Worm (Caenorhabditis elegans) whole organism, late embryonic: ENCODE results near the gene spat-1.

Experiments used
- K09A11.1 ChIP-seq: sonication (generic microtip); optimal IDR thresholded peaks from 2 replicates; lab custom pipeline; 2017; ENCODE audit warnings: antibody characterized with exemption, mild to moderate bottlenecking, missing genetic modification characterization, missing compliant biosample characterization; ENCODE audit not compliant: insufficient read depth
- ceh-18 ChIP-seq: sonication (generic microtip); optimal IDR thresholded peaks from 2 replicates; lab custom pipeline; 2016; ENCODE audit warnings: missing genetic modification characterization, missing compliant biosample characterization
- ceh-2 ChIP-seq: sonication (generic microtip); optimal IDR thresholded peaks from 2 replicates; lab custom pipeline; 2016; ENCODE audit warnings: missing genotype, missing genetic modification characterization, missing compliant biosample characterization
- elt-2 ChIP-seq: sonication (generic microtip); optimal IDR thresholded peaks from 2 replicates; lab custom pipeline; 2016; ENCODE audit warnings: missing genetic modification reagents, missing genetic modification characterization, missing compliant biosample characterization
- fkh-10 ChIP-seq: fragments of 150-350 bp; optimal IDR thresholded peaks from 2 replicates; lab custom pipeline; 2014; ENCODE audit warnings: missing biosample characterization, missing genetic modification reagents, missing genetic modification characterization
- hlh-13 ChIP-seq: fragments of 200-800 bp; sonication (Bioruptor generic); optimal IDR thresholded peaks from 2 replicates; lab custom pipeline; 2018; ENCODE audit warnings: mild to moderate bottlenecking, missing genetic modification characterization, missing compliant biosample characterization
- hlh-15 ChIP-seq: sonication (generic microtip); optimal IDR thresholded peaks from 2 replicates; lab custom pipeline; 2016; ENCODE audit warnings: missing genetic modification characterization, missing compliant biosample characterization
- hlh-30 ChIP-seq: sonication (generic microtip); optimal IDR thresholded peaks from 2 replicates; lab custom pipeline; 2017; ENCODE audit warnings: antibody characterized with exemption, missing genetic modification characterization, missing compliant biosample characterization; ENCODE audit not compliant: insufficient read depth
- hlh-8 ChIP-seq: sonication (generic microtip); optimal IDR thresholded peaks from 2 replicates; lab custom pipeline; 2016; ENCODE audit warnings: missing genotype, missing genetic modification characterization, missing compliant biosample characterization
- lim-6 ChIP-seq: sonication (generic microtip); optimal IDR thresholded peaks from 2 replicates; lab custom pipeline; 2016; ENCODE audit warnings: missing genetic modification characterization, missing compliant biosample characterization
- madf-2 ChIP-seq: sonication (generic microtip); optimal IDR thresholded peaks from 2 replicates; lab custom pipeline; 2017; ENCODE audit warnings: missing genetic modification characterization, missing compliant biosample characterization
- npax-4 ChIP-seq: sonication (generic microtip); optimal IDR thresholded peaks from 2 replicates; lab custom pipeline; 2016; ENCODE audit warnings: missing genetic modification characterization, missing compliant biosample characterization
- pat-9 ChIP-seq: fragments of 200-800 bp; sonication (Bioruptor generic); optimal IDR thresholded peaks from 2 replicates; lab custom pipeline; 2018; ENCODE audit warnings: mild to moderate bottlenecking, missing genetic modification characterization, moderate library complexity, missing compliant biosample characterization
- pax-1 ChIP-seq: fragments of 150-350 bp; optimal IDR thresholded peaks from 2 replicates; lab custom pipeline; 2014; ENCODE audit warnings: missing biosample characterization, missing genetic modification characterization
- sox-4 ChIP-seq: sonication (generic microtip); optimal IDR thresholded peaks from 2 replicates; lab custom pipeline; 2017; ENCODE audit warnings: mild to moderate bottlenecking, missing genetic modification characterization, inconsistent platforms, missing compliant biosample characterization
- unc-3 ChIP-seq, 2 experiments: fragments of 200-800 bp in 1 of 2; sonication (Bioruptor generic) in 1 of 2; sonication (generic microtip) in 1 of 2; conservative IDR thresholded peaks in 1 of 2; optimal IDR thresholded peaks in 1 of 2; 2 replicates each; pipeline versions ENCODE4 v1.3.6 to Lab custom; 2016 to 2022; ENCODE audit warnings: missing compliant biosample characterization in 2 of 2, missing genetic modification characterization in 2 of 2, missing genetic modification reagents in 1 of 2
- unc-42 ChIP-seq: sonication (generic microtip); optimal IDR thresholded peaks from 2 replicates; lab custom pipeline; 2016; ENCODE audit warnings: missing genotype, missing genetic modification characterization, missing compliant biosample characterization
- unc-86 ChIP-seq: sonication (generic microtip); optimal IDR thresholded peaks from 2 replicates; lab custom pipeline; 2016; ENCODE audit warnings: missing genetic modification characterization, missing compliant biosample characterization
- zip-5 ChIP-seq: sonication (generic microtip); optimal IDR thresholded peaks from 2 replicates; lab custom pipeline; 2016; ENCODE audit warnings: missing genetic modification characterization, missing compliant biosample characterization

The spat-1 gene

DNA sequence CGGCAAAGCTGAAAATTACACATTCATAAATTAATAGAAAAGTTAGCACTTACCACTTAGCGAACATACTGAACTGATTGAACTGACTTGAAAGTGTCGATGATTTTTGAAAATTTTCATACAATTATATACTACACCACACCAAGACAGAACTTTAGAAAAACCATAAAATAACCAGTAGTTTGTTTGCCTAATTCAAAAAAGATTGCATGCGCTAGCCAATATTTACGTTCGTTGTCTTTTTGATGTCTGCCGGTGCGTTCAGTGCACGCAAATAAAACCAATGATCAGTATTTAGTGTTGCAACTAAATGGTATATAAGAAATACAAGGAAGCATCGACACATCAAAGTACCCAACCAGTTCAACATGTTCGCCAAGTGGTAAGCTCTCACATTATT is 52.0 kb downstream of the spat-1 start, which contains the start of the genes nspb-8 and nspb-9:
Gene nspb-8, minus strand, starts transcription at position 101 of the 400 bp plus-strand sequence.
Gene nspb-9, plus strand, starts transcription at position 311 of the 400 bp plus-strand sequence.
- TF ChIP-seq fkh-10 (no peak), npax-4 (tag; lab: Kevin White, UChicago) (no peak), hlh-15 (tag; lab: Kevin White, UChicago) (no peak), unc-42 (tag; lab: Kevin White, UChicago) (no peak), pax-1 (tag; lab: Kevin White, UChicago) (no peak), zip-5 (tag; lab: Kevin White, UChicago) (no peak), unc-3 (GFP tag; conservative IDR thresholded peaks at IDR 0.05; lab: Robert Waterston, UW) (no peak), unc-3 (tag; optimal IDR thresholded peaks at IDR 0.05; lab: Kevin White, UChicago) (no peak), ceh-2 (tag; lab: Kevin White, UChicago) (no peak), sox-4 (no peak)

DNA sequence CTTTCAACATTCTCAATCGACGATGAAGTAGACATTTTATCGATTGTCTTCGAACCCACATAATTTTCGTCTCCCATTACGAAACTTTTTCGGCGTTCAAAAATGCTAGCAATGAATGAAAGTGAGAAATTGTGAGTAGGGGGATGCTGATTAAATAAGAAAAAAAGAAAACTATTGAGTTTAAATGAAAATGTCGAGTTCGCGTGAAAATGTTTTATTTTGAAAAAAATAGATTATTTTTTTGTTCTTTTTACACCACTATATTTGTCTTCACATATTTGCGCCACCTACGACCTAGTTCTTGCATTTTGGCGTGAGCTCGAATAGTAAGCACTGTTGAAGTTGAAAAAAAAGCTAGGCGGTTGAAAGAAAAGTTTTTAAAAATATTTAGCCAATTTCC is 53.7 kb downstream of the spat-1 start, which contains the start of gene C01G12.3:
Gene C01G12.3, minus strand, starts transcription at position 101 of the 400 bp plus-strand sequence.
- TF ChIP-seq ceh-2 (tag; lab: Kevin White, UChicago) (no peak), ceh-18 (no peak), hlh-8 (tag; lab: Kevin White, UChicago) (no peak), hlh-13 (GFP tag; lab: Kevin White, UChicago) (no peak), elt-2 (tag; lab: Kevin White, UChicago) (no peak), hlh-30 (tag; lab: Kevin White, UChicago) (no peak), madf-2 (tag; lab: Kevin White, UChicago) (no peak), K09A11.1 (tag; lab: Kevin White, UChicago) (no peak), pat-9 (tag; lab: Kevin White, UChicago) (no peak), unc-86 (tag; lab: Kevin White, UChicago) (no peak), lim-6 (no peak), npax-4 (tag; lab: Kevin White, UChicago) (no peak), sox-4 (no peak)
